Worm (Caenorhabditis elegans): ENCODE results near the gene mul-1.

ce11 chrIV:4120263-4120662, 2.7 kb downstream of the mul-1 start, which contains the start of gene F49F1.5:
- no peak for TF ChIP-seq med-1 (GFP tag; optimal IDR thresholded peaks at IDR 0.05; ENCODE audit: insufficient read depth)
- no peak for TF ChIP-seq tab-1 (GFP tag; IDR thresholded peaks at IDR 0.05)
- no peak for TF ChIP-seq cog-1 (tag; optimal IDR thresholded peaks at IDR 0.05)
- no peak for TF ChIP-seq ref-1 (GFP tag; conservative IDR thresholded peaks at IDR 0.05)
- no peak for TF ChIP-seq ztf-29 (GFP tag; IDR thresholded peaks at IDR 0.05)
- no peak for TF ChIP-seq klf-2 (GFP tag; conservative IDR thresholded peaks at IDR 0.05)
- TF ChIP-seq T22C8.4 (GFP tag; IDR thresholded peaks at IDR 0.05), result no peak
- TF ChIP-seq ztf-23 (GFP tag; IDR thresholded peaks at IDR 0.05), result no peak
- TF ChIP-seq flt-1 (GFP tag; IDR thresholded peaks at IDR 0.05), result no peak
